Fruit fly (Drosophila melanogaster): ENCODE results near the gene Adgf-A.

DNA sequence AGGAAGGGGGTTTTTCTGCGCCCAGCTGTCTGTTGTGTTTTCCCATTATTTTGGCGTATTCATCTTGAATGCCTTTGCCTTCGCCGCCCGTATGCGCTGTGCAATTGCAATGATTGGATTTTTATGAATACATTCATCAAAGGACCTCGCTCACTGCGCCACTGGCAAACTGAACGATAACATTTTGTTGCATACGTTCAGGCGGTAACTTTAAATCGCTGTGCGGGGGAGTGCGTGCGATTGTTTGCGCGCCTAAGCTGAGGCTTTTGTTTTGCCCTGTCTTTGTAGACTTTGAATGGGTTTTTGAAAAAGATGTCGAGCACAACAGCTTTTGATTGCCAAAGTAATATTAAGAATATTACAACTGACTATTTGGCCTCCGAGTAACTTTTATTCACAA, 24.3 kb downstream of the Adgf-A start:
- no peak for TF ChIP-seq Dfd (GFP tag; optimal IDR thresholded peaks at IDR 0.05)
- TF ChIP-seq CG6689 (GFP tag; IDR thresholded peaks at IDR 0.05) = no peak
- no peak for TF ChIP-seq jing (GFP tag; optimal IDR thresholded peaks at IDR 0.05)
- no peak for TF ChIP-seq E2f1 (GFP tag; IDR thresholded peaks at IDR 0.05)
- no peak for TF ChIP-seq oc (tag; optimal IDR thresholded peaks at IDR 0.05)
- TF ChIP-seq CG10543 (GFP tag; optimal IDR thresholded peaks at IDR 0.05) = no peak
- TF ChIP-seq chm (GFP tag; IDR thresholded peaks at IDR 0.05) = no peak
- TF ChIP-seq Usf (GFP tag; optimal IDR thresholded peaks at IDR 0.05) = no peak
- no peak for TF ChIP-seq D (optimal IDR thresholded peaks at IDR 0.05)
- no peak for TF ChIP-seq D (GFP tag; optimal IDR thresholded peaks at IDR 0.05)
- TF ChIP-seq CG8944 (GFP tag; optimal IDR thresholded peaks at IDR 0.05) = no peak

Data from whole organism, embryonic.